Worm (Caenorhabditis elegans): ENCODE measurements around the gene F25E2.3.

The F25E2.3 gene

ce11 chrX:813063-813462 lies at the start of gene F25E2.3:
TSS of gene F25E2.3 (minus strand) at chrX:813163.
- TF ChIP-seq hnd-1 (tag; optimal IDR thresholded peaks at IDR 0.05), result no peak
- TF ChIP-seq F13C5.2 (tag; optimal IDR thresholded peaks at IDR 0.05), result no peak
- no peak for TF ChIP-seq tbx-11 (GFP tag; IDR thresholded peaks at IDR 0.05)
- no peak for TF ChIP-seq hmbx-1 (tag; optimal IDR thresholded peaks at IDR 0.05)
- no peak for TF ChIP-seq hmg-4 (GFP tag; optimal IDR thresholded peaks at IDR 0.05)
- no peak for TF ChIP-seq aly-1 (tag; optimal IDR thresholded peaks at IDR 0.05)
- TF ChIP-seq tra-4 (tag; optimal IDR thresholded peaks at IDR 0.05), result no peak
- TF ChIP-seq flt-1 (GFP tag; IDR thresholded peaks at IDR 0.05), result no peak
- TF ChIP-seq scrt-1 (GFP tag; IDR thresholded peaks at IDR 0.05), result no peak
- TF ChIP-seq B0310.2 (tag; optimal IDR thresholded peaks at IDR 0.05), result no peak
- TF ChIP-seq ets-7 (tag; optimal IDR thresholded peaks at IDR 0.05), result no peak
- no peak for TF ChIP-seq tbx-37 (GFP tag; conservative IDR thresholded peaks at IDR 0.05)
- TF ChIP-seq ceh-13 (GFP tag; optimal IDR thresholded peaks at IDR 0.05), result no peak
- no peak for TF ChIP-seq sea-1 (GFP tag; conservative IDR thresholded peaks at IDR 0.05)

- TF ChIP-seq B0310.2 (tag; optimal IDR thresholded peaks at IDR 0.05), result no peak
- TF ChIP-seq F13C5.2 (tag; optimal IDR thresholded peaks at IDR 0.05), result no peak
Observed at ce11 chrX:861378-861777, 48.4 kb upstream of the F25E2.3 start.

- no peak for TF ChIP-seq ceh-13 (GFP tag; optimal IDR thresholded peaks at IDR 0.05)
- no peak for TF ChIP-seq hmg-4 (GFP tag; optimal IDR thresholded peaks at IDR 0.05)
- TF ChIP-seq hmbx-1 (tag; optimal IDR thresholded peaks at IDR 0.05), result no peak
- TF ChIP-seq ets-7 (tag; optimal IDR thresholded peaks at IDR 0.05), result no peak
- TF ChIP-seq F13C5.2 (tag; optimal IDR thresholded peaks at IDR 0.05), result peak; percentile 31
Observed at ce11 chrX:859401-859800, 46.4 kb upstream of the F25E2.3 start, which contains the start of gene F56F10.2. TSS of gene F56F10.2 (plus strand) at chrX:859615.

- no peak for TF ChIP-seq scrt-1 (GFP tag; IDR thresholded peaks at IDR 0.05)
- TF ChIP-seq F13C5.2 (tag; optimal IDR thresholded peaks at IDR 0.05), result no peak
- TF ChIP-seq B0310.2 (tag; optimal IDR thresholded peaks at IDR 0.05), result no peak
- no peak for TF ChIP-seq hmg-4 (GFP tag; optimal IDR thresholded peaks at IDR 0.05)
- TF ChIP-seq hnd-1 (tag; optimal IDR thresholded peaks at IDR 0.05), result no peak
- TF ChIP-seq ets-7 (tag; optimal IDR thresholded peaks at IDR 0.05), result no peak
- no peak for TF ChIP-seq tbx-11 (GFP tag; IDR thresholded peaks at IDR 0.05)
- no peak for TF ChIP-seq flt-1 (GFP tag; IDR thresholded peaks at IDR 0.05)
- TF ChIP-seq ama-1 (optimal IDR thresholded peaks at IDR 0.05), result no peak
- TF ChIP-seq sea-1 (GFP tag; conservative IDR thresholded peaks at IDR 0.05), result no peak
- TF ChIP-seq aly-1 (tag; optimal IDR thresholded peaks at IDR 0.05), result no peak
- TF ChIP-seq tbx-37 (GFP tag; conservative IDR thresholded peaks at IDR 0.05), result no peak
- no peak for TF ChIP-seq ceh-13 (GFP tag; optimal IDR thresholded peaks at IDR 0.05)
- no peak for TF ChIP-seq tra-4 (tag; optimal IDR thresholded peaks at IDR 0.05)
- TF ChIP-seq pes-1 (GFP tag; IDR thresholded peaks at IDR 0.05), result no peak
- no peak for TF ChIP-seq hmbx-1 (tag; optimal IDR thresholded peaks at IDR 0.05)
Observed at ce11 chrX:857658-858057, 44.7 kb upstream of the F25E2.3 start.

ce11 chrX:853604-854003 lies 40.6 kb upstream of the F25E2.3 start:
- TF ChIP-seq ceh-36 (tag; optimal IDR thresholded peaks at IDR 0.05), result peak; percentile 36
- TF ChIP-seq B0310.2 (tag; optimal IDR thresholded peaks at IDR 0.05), result no peak

ce11 chrX:852739-853268 lies 39.8 kb upstream of the F25E2.3 start:
- TF ChIP-seq hmg-4 (GFP tag; optimal IDR thresholded peaks at IDR 0.05) (peak; percentile 60), scrt-1 (GFP tag; IDR thresholded peaks at IDR 0.05) (0 out of 2 replicates have a peak, but pooled peaks have one; percentile 16), ama-1 (optimal IDR thresholded peaks at IDR 0.05) (no peak)

- TF ChIP-seq ama-1 (optimal IDR thresholded peaks at IDR 0.05), result no peak
- TF ChIP-seq ceh-36 (tag; optimal IDR thresholded peaks at IDR 0.05), result no peak
- TF ChIP-seq B0310.2 (tag; optimal IDR thresholded peaks at IDR 0.05), result no peak
- TF ChIP-seq F13C5.2 (tag; optimal IDR thresholded peaks at IDR 0.05), result no peak
- no peak for TF ChIP-seq sea-1 (GFP tag; conservative IDR thresholded peaks at IDR 0.05)
- no peak for TF ChIP-seq scrt-1 (GFP tag; IDR thresholded peaks at IDR 0.05)
- TF ChIP-seq hnd-1 (tag; optimal IDR thresholded peaks at IDR 0.05), result no peak
- TF ChIP-seq ceh-13 (GFP tag; optimal IDR thresholded peaks at IDR 0.05), result no peak
- no peak for TF ChIP-seq aly-1 (tag; optimal IDR thresholded peaks at IDR 0.05)
- no peak for TF ChIP-seq tbx-37 (GFP tag; conservative IDR thresholded peaks at IDR 0.05)
- TF ChIP-seq pes-1 (GFP tag; IDR thresholded peaks at IDR 0.05), result no peak
- no peak for TF ChIP-seq hmbx-1 (tag; optimal IDR thresholded peaks at IDR 0.05)
- no peak for TF ChIP-seq hmg-4 (GFP tag; optimal IDR thresholded peaks at IDR 0.05)
- no peak for TF ChIP-seq flt-1 (GFP tag; IDR thresholded peaks at IDR 0.05)
- no peak for TF ChIP-seq ets-7 (tag; optimal IDR thresholded peaks at IDR 0.05)
- no peak for TF ChIP-seq tra-4 (tag; optimal IDR thresholded peaks at IDR 0.05)
- TF ChIP-seq tbx-11 (GFP tag; IDR thresholded peaks at IDR 0.05), result no peak
Observed at ce11 chrX:851421-851820, 38.5 kb upstream of the F25E2.3 start, which contains the start of gene igcm-1. TSS of gene igcm-1 (minus strand) at chrX:851521.

ce11 chrX:845443-845842 lies 32.5 kb upstream of the F25E2.3 start:
- TF ChIP-seq scrt-1 (GFP tag; IDR thresholded peaks at IDR 0.05) (no peak), ets-7 (tag; optimal IDR thresholded peaks at IDR 0.05) (no peak), hmbx-1 (tag; optimal IDR thresholded peaks at IDR 0.05) (no peak), tbx-11 (GFP tag; IDR thresholded peaks at IDR 0.05) (no peak), hmg-4 (GFP tag; optimal IDR thresholded peaks at IDR 0.05) (no peak), ama-1 (optimal IDR thresholded peaks at IDR 0.05) (no peak), ceh-36 (tag; optimal IDR thresholded peaks at IDR 0.05) (no peak), F13C5.2 (tag; optimal IDR thresholded peaks at IDR 0.05) (no peak), sea-1 (GFP tag; conservative IDR thresholded peaks at IDR 0.05) (no peak), hnd-1 (tag; optimal IDR thresholded peaks at IDR 0.05) (no peak)
